Worm (Caenorhabditis elegans) whole organism, midembryonic: ENCODE results near the gene lbp-7.

Source experiments
- T22C8.4 ChIP-seq: fragments of 200-800 bp; sonication (Bioruptor generic); IDR thresholded peaks from 2 replicates; pipeline ENCODE4 v1.3.6; 2022; ENCODE audit warnings: missing genetic modification characterization, missing compliant biosample characterization
- cog-1 ChIP-seq: sonication (generic microtip); optimal IDR thresholded peaks from 2 replicates; lab custom pipeline; 2016; ENCODE audit warnings: missing genetic modification characterization, missing compliant biosample characterization
- flt-1 ChIP-seq: fragments of 200-800 bp; sonication (Bioruptor generic); IDR thresholded peaks from 2 replicates; pipeline ENCODE4 v1.3.6; 2022; ENCODE audit warnings: missing genetic modification characterization, missing compliant biosample characterization
- klf-2 ChIP-seq: fragments of 200-800 bp; sonication (Bioruptor generic); conservative IDR thresholded peaks from 2 replicates; pipeline ENCODE4 v1.3.6; 2022; ENCODE audit warnings: missing genetic modification reagents, missing genetic modification characterization, missing compliant biosample characterization
- med-1 ChIP-seq: sonication (generic microtip); optimal IDR thresholded peaks from 2 replicates; lab custom pipeline; 2017; ENCODE audit warnings: missing genetic modification characterization, mild to moderate bottlenecking, missing compliant biosample characterization, antibody characterized with exemption, missing genetic modification reagents; ENCODE audit not compliant: insufficient read depth
- ref-1 ChIP-seq: fragments of 200-800 bp; sonication (Bioruptor generic); conservative IDR thresholded peaks from 2 replicates; pipeline ENCODE4 v1.3.6; 2022; ENCODE audit warnings: missing genetic modification reagents, missing genetic modification characterization, missing compliant biosample characterization
- tab-1 ChIP-seq: fragments of 200-800 bp; sonication (Bioruptor generic); IDR thresholded peaks from 2 replicates; pipeline ENCODE4 v1.3.6; 2022; ENCODE audit warnings: missing genetic modification characterization, missing compliant biosample characterization
- ztf-23 ChIP-seq: fragments of 200-800 bp; sonication (Bioruptor generic); IDR thresholded peaks from 2 replicates; pipeline ENCODE4 v1.3.6; 2022; ENCODE audit warnings: missing genetic modification reagents, missing genetic modification characterization, missing compliant biosample characterization
- ztf-29 ChIP-seq: fragments of 200-800 bp; sonication (Bioruptor generic); IDR thresholded peaks from 2 replicates; pipeline ENCODE4 v1.3.6; 2022; ENCODE audit warnings: missing genetic modification reagents, missing genetic modification characterization, missing compliant biosample characterization

lbp-7 gene

ce11 chrV:13909400-13909799 is 30.0 kb downstream of the lbp-7 start, which contains the start of gene C06B3.7:
TSS of gene C06B3.7 (plus strand) at chrV:13909686.
- TF ChIP-seq klf-2 (GFP tag; lab: Robert Waterston, UW), result no peak
- TF ChIP-seq med-1 (GFP tag; lab: Kevin White, UChicago), result no peak
- no peak for TF ChIP-seq tab-1 (GFP tag; lab: Robert Waterston, UW)
- TF ChIP-seq cog-1 (tag; lab: Kevin White, UChicago), result no peak
- TF ChIP-seq ztf-29 (GFP tag; lab: Robert Waterston, UW), result no peak
- no peak for TF ChIP-seq flt-1 (GFP tag; lab: Robert Waterston, UW)
- no peak for TF ChIP-seq ztf-23 (GFP tag; lab: Robert Waterston, UW)
- no peak for TF ChIP-seq ref-1 (GFP tag; lab: Robert Waterston, UW)
- TF ChIP-seq T22C8.4 (GFP tag; lab: Robert Waterston, UW), result no peak

ce11 chrV:13915390-13915789 is 36.0 kb downstream of the lbp-7 start, which contains the start of gene gcy-32:
TSS of gene gcy-32 (minus strand) at chrV:13915490.
- TF ChIP-seq tab-1 (GFP tag; lab: Robert Waterston, UW) (no peak), ztf-23 (GFP tag; lab: Robert Waterston, UW) (no peak), klf-2 (GFP tag; lab: Robert Waterston, UW) (no peak), flt-1 (GFP tag; lab: Robert Waterston, UW) (no peak), T22C8.4 (GFP tag; lab: Robert Waterston, UW) (no peak), cog-1 (tag; lab: Kevin White, UChicago) (no peak), ztf-29 (GFP tag; lab: Robert Waterston, UW) (no peak), ref-1 (GFP tag; lab: Robert Waterston, UW) (no peak), med-1 (GFP tag; lab: Kevin White, UChicago) (no peak)

- TF ChIP-seq T22C8.4 (GFP tag; lab: Robert Waterston, UW) (no peak), ref-1 (GFP tag; lab: Robert Waterston, UW) (no peak), tab-1 (GFP tag; lab: Robert Waterston, UW) (no peak), ztf-29 (GFP tag; lab: Robert Waterston, UW) (no peak), klf-2 (GFP tag; lab: Robert Waterston, UW) (no peak), flt-1 (GFP tag; lab: Robert Waterston, UW) (no peak), med-1 (GFP tag; lab: Kevin White, UChicago) (no peak), cog-1 (tag; lab: Kevin White, UChicago) (no peak), ztf-23 (GFP tag; lab: Robert Waterston, UW) (no peak)
Observed at ce11 chrV:13916196-13916595, 36.8 kb downstream of the lbp-7 start, which contains the start of gene str-252. TSS of gene str-252 (plus strand) at chrV:13916496.

ce11 chrV:13918341-13918740 is 39.0 kb downstream of the lbp-7 start, which contains the start of gene str-250:
TSS of gene str-250 (plus strand) at chrV:13918641.
- TF ChIP-seq ref-1 (GFP tag; lab: Robert Waterston, UW) (no peak), klf-2 (GFP tag; lab: Robert Waterston, UW) (no peak), med-1 (GFP tag; lab: Kevin White, UChicago) (no peak)

- TF ChIP-seq ztf-29 (GFP tag; lab: Robert Waterston, UW), result no peak
- TF ChIP-seq klf-2 (GFP tag; lab: Robert Waterston, UW), result no peak
Observed at ce11 chrV:13920730-13921129, 41.4 kb downstream of the lbp-7 start, which contains the start of gene srx-42. TSS of gene srx-42 (plus strand) at chrV:13921030.

ce11 chrV:13923851-13924250 is 44.5 kb downstream of the lbp-7 start, which contains the start of gene srxa-11:
TSS of gene srxa-11 (plus strand) at chrV:13924151.
- TF ChIP-seq ztf-29 (GFP tag; lab: Robert Waterston, UW), result no peak
- no peak for TF ChIP-seq tab-1 (GFP tag; lab: Robert Waterston, UW)
- no peak for TF ChIP-seq ref-1 (GFP tag; lab: Robert Waterston, UW)
- no peak for TF ChIP-seq T22C8.4 (GFP tag; lab: Robert Waterston, UW)
- no peak for TF ChIP-seq ztf-23 (GFP tag; lab: Robert Waterston, UW)
- no peak for TF ChIP-seq med-1 (GFP tag; lab: Kevin White, UChicago)
- TF ChIP-seq flt-1 (GFP tag; lab: Robert Waterston, UW), result no peak
- no peak for TF ChIP-seq cog-1 (tag; lab: Kevin White, UChicago)
- no peak for TF ChIP-seq klf-2 (GFP tag; lab: Robert Waterston, UW)

- no peak for TF ChIP-seq flt-1 (GFP tag; lab: Robert Waterston, UW)
- TF ChIP-seq med-1 (GFP tag; lab: Kevin White, UChicago), result no peak
- TF ChIP-seq ztf-23 (GFP tag; lab: Robert Waterston, UW), result no peak
- no peak for TF ChIP-seq cog-1 (tag; lab: Kevin White, UChicago)
- TF ChIP-seq T22C8.4 (GFP tag; lab: Robert Waterston, UW), result no peak
- TF ChIP-seq tab-1 (GFP tag; lab: Robert Waterston, UW), result no peak
- TF ChIP-seq klf-2 (GFP tag; lab: Robert Waterston, UW), result no peak
- TF ChIP-seq ztf-29 (GFP tag; lab: Robert Waterston, UW), result no peak
- no peak for TF ChIP-seq ref-1 (GFP tag; lab: Robert Waterston, UW)
Observed at ce11 chrV:13926398-13926797, 47.0 kb downstream of the lbp-7 start, which contains the start of gene srxa-12. TSS of gene srxa-12 (plus strand) at chrV:13926698.

- no peak for TF ChIP-seq ztf-23 (GFP tag; lab: Robert Waterston, UW)
- no peak for TF ChIP-seq med-1 (GFP tag; lab: Kevin White, UChicago)
- no peak for TF ChIP-seq klf-2 (GFP tag; lab: Robert Waterston, UW)
Observed at ce11 chrV:13929503-13929902, 50.2 kb downstream of the lbp-7 start, which contains the start of gene srxa-13. TSS of gene srxa-13 (plus strand) at chrV:13929803.
